Worm (Caenorhabditis elegans): ENCODE measurements around the gene sri-73.

- TF ChIP-seq flt-1 (GFP tag; IDR thresholded peaks at IDR 0.05) (no peak), ztf-29 (GFP tag; IDR thresholded peaks at IDR 0.05) (no peak), cog-1 (tag; optimal IDR thresholded peaks at IDR 0.05) (no peak), ztf-23 (GFP tag; IDR thresholded peaks at IDR 0.05) (no peak), klf-2 (GFP tag; conservative IDR thresholded peaks at IDR 0.05) (no peak)
Measured at ce11 chrV:524058-524457, 41.8 kb downstream of the sri-73 start, which contains the start of gene lipl-3.

Data from whole organism, midembryonic.